Worm (Caenorhabditis elegans): ENCODE measurements around the gene K11H12.8.

ce11 chrIV:649365-649764 is 5.8 kb upstream of the K11H12.8 start, which contains the start of gene K11H12.9:
- TF ChIP-seq nhr-77 (tag; optimal IDR thresholded peaks at IDR 0.05) (no peak), F13H6.1 (tag; optimal IDR thresholded peaks at IDR 0.05) (no peak), unc-39 (tag; optimal IDR thresholded peaks at IDR 0.05) (no peak), skn-1 (tag; optimal IDR thresholded peaks at IDR 0.05) (no peak), ama-1 (optimal IDR thresholded peaks at IDR 0.05) (no peak)
